Fruit fly (Drosophila melanogaster): ENCODE measurements around the gene CG32269.
A peak's percentile ranks its signal among the peaks of the same experiment; 100 is the strongest.

Gene CG32269

DNA sequence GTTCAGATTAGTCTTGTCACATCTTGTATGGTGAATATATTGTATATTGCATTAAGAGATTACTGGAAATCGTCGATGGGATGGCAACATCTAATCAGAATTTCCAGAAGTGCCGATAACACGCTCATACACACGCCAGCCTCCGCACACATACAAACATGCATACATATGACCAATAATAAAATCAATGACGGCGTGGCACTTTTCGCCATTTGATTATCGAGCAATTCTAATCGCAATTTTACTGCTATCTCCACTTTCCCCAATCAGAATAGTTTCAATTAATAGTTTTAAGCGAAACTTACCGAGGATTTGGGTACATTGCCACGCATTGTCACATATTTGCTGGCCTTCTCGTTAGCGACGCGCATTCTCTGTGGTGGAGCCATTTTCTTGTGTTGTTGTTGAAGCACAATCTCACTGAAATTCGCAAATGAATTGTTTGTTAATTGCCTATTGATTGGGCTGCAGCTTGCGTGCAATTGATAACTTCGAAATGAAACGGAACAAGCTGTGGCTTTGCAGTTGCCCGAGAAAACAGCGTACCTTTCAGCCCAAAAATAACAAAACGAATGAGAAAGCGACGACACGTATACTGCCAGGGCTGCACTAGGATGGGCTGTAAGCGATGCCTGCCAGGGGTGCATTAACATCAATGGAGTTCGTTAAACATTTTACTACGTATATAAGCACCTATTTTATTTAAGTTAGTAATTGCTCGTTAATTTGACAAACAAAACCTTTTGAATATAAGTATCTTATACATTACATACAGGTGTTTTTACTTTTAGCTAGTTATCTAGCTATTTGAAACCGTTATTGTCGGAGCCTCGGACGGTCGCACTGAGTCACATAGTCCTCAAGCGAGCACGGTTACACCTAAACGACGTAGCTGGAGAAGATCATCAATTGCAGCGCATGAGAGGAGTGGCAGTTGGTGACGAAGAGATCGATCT lies 10.1 kb downstream of the CG32269 start, which contains the start of the genes CG32276 and gry (continued):
- TF ChIP-seq tx (GFP tag; optimal IDR thresholded peaks at IDR 0.05) (peak; percentile 67), HmgZ (tag; optimal IDR thresholded peaks at IDR 0.05) (peak; percentile 93), CG15696 (tag; optimal IDR thresholded peaks at IDR 0.05) (peak; percentile 75), crol (GFP tag; IDR thresholded peaks at IDR 0.05) (no peak), luna (GFP tag; optimal IDR thresholded peaks at IDR 0.05) (no peak), ato (GFP tag; IDR thresholded peaks at IDR 0.05; ENCODE audit: partially characterized antibody) (no peak), CG1647 (GFP tag; optimal IDR thresholded peaks at IDR 0.05) (peak; percentile 79), CG10209 (GFP tag; optimal IDR thresholded peaks at IDR 0.05) (peak; percentile 64), Trl (optimal IDR thresholded peaks at IDR 0.05) (peak in 1 of 2 experiments; percentile 14), Trl (GFP tag; optimal IDR thresholded peaks at IDR 0.05) (peak; percentile 85), emc (GFP tag; optimal IDR thresholded peaks at IDR 0.05) (peak; percentile 48), Fer2 (tag; optimal IDR thresholded peaks at IDR 0.05) (peak; percentile 42), tna (GFP tag; IDR thresholded peaks at IDR 0.05; ENCODE audit: partially characterized antibody) (no peak), fd64A (GFP tag; optimal IDR thresholded peaks at IDR 0.05) (no peak), tll (GFP tag; optimal IDR thresholded peaks at IDR 0.05) (peak; percentile 64 to 72), CG13775 (GFP tag; optimal IDR thresholded peaks at IDR 0.05) (peak; percentile 80), CG13296 (GFP tag; optimal IDR thresholded peaks at IDR 0.05) (peak; percentile 65), CG2875 (GFP tag; optimal IDR thresholded peaks at IDR 0.05) (no peak), Myb (GFP tag; optimal IDR thresholded peaks at IDR 0.05) (peak; percentile 77), CG1792 (GFP tag; optimal IDR thresholded peaks at IDR 0.05) (no peak), CG15011 (GFP tag; optimal IDR thresholded peaks at IDR 0.05) (no peak), ken (GFP tag; IDR thresholded peaks at IDR 0.05) (peak; percentile 54; the same call in 1 of the 3 replicates), CTCF (GFP tag; optimal IDR thresholded peaks at IDR 0.05) (no peak), CG12071 (GFP tag; optimal IDR thresholded peaks at IDR 0.05) (no peak), CG7271 (tag; optimal IDR thresholded peaks at IDR 0.05) (peak; percentile 8), Dp (GFP tag; optimal IDR thresholded peaks at IDR 0.05) (peak; percentile 22), CG7839 (tag; optimal IDR thresholded peaks at IDR 0.05) (no peak), sisA (GFP tag; IDR thresholded peaks at IDR 0.05) (peak; percentile 62; the same call in 1 of the 2 replicates), CG9932 (GFP tag; IDR thresholded peaks at IDR 0.05) (peak; percentile 88), CG10543 (GFP tag; optimal IDR thresholded peaks at IDR 0.05) (peak; percentile 79), CG6272 (GFP tag; IDR thresholded peaks at IDR 0.05) (peak; percentile 48), fd3F (GFP tag; optimal IDR thresholded peaks at IDR 0.05) (peak; percentile 53), trem (tag; optimal IDR thresholded peaks at IDR 0.05) (peak; percentile 91), sqz (GFP tag; optimal IDR thresholded peaks at IDR 0.05) (no peak), CG6175 (GFP tag; IDR thresholded peaks at IDR 0.05) (0 out of 3 replicates have a peak, but pooled peaks have one; percentile 12), CG6791 (GFP tag; IDR thresholded peaks at IDR 0.05; ENCODE audit: partially characterized antibody) (no peak), vfl (GFP tag; optimal IDR thresholded peaks at IDR 0.05) (peak; percentile 77), CG17328 (GFP tag; IDR thresholded peaks at IDR 0.05) (peak; percentile 78), CG31388 (GFP tag; optimal IDR thresholded peaks at IDR 0.05) (peak; percentile 55), CG10431 (GFP tag; optimal IDR thresholded peaks at IDR 0.05) (no peak), Sin3A (optimal IDR thresholded peaks at IDR 0.05) (peak; percentile 92), E2f2 (GFP tag; IDR thresholded peaks at IDR 0.05) (peak; percentile 53), p53 (GFP tag; optimal IDR thresholded peaks at IDR 0.05) (peak; percentile 58), CG17568 (GFP tag; optimal IDR thresholded peaks at IDR 0.05) (no peak), CG6765 (GFP tag; optimal IDR thresholded peaks at IDR 0.05) (no peak), Ets97D (GFP tag; optimal IDR thresholded peaks at IDR 0.05) (peak; percentile 90), CG6683 (GFP tag; optimal IDR thresholded peaks at IDR 0.05) (peak; percentile 41), Mes4 (GFP tag; optimal IDR thresholded peaks at IDR 0.05) (peak; percentile 80), Deaf1 (tag; optimal IDR thresholded peaks at IDR 0.05) (no peak)
